Worm (Caenorhabditis elegans) whole organism, L1 larva: ENCODE results near the gene R05F9.11.

Experiments used
- aly-2 ChIP-seq: fragments of 150-350 bp; optimal IDR thresholded peaks from 2 replicates; lab custom pipeline; 2014; ENCODE audit warnings: missing biosample characterization, missing genetic modification characterization
- ets-5 ChIP-seq: fragments of 200-800 bp; sonication (Bioruptor generic); IDR thresholded peaks from 2 replicates; pipeline ENCODE4 v1.3.6; 2022; ENCODE audit warnings: missing genetic modification characterization, missing compliant biosample characterization
- nhr-237 ChIP-seq: fragments of 150-350 bp; optimal IDR thresholded peaks from 2 replicates; lab custom pipeline; 2014; ENCODE audit warnings: missing biosample characterization, missing genetic modification characterization
- swsn-7 ChIP-seq: sonication (generic microtip); optimal IDR thresholded peaks from 2 replicates; lab custom pipeline; 2016; ENCODE audit warnings: missing genetic modification characterization, missing compliant biosample characterization

ce11 chrII:4869793-4870343 lies 44.1 kb downstream of the R05F9.11 start:
- TF ChIP-seq swsn-7 (tag; lab: Kevin White, UChicago), result no peak
- TF ChIP-seq aly-2 (tag; lab: Kevin White, UChicago), result no peak
- no peak for TF ChIP-seq nhr-237 (tag; lab: Kevin White, UChicago)
- no peak for TF ChIP-seq ets-5
